Fruit fly (Drosophila melanogaster) whole organism, embryonic: ENCODE data around the gene Psa.

Source experiments
- Antp ChIP-seq: fragments of 200-800 bp; sonication (Bioruptor generic); optimal IDR thresholded peaks from 3 replicates; lab custom pipeline; 2016; ENCODE audit warnings: missing biosample characterization, missing genetic modification characterization
- B-H2 ChIP-seq: fragments of 200-800 bp; sonication (Bioruptor generic); optimal IDR thresholded peaks from 2 replicates; lab custom pipeline; 2018; ENCODE audit warnings: missing biosample characterization, mild to moderate bottlenecking, missing genetic modification characterization
- Blimp-1 ChIP-seq: fragments of 200-800 bp; sonication (Bioruptor generic); optimal IDR thresholded peaks from 3 replicates; lab custom pipeline; 2018; ENCODE audit warnings: missing biosample characterization, missing genetic modification characterization, mild to moderate bottlenecking, moderate library complexity, missing genetic modification reagents
- CG12071 ChIP-seq: fragments of 200-800 bp; sonication (Bioruptor generic); optimal IDR thresholded peaks from 3 replicates; lab custom pipeline; 2018; ENCODE audit warnings: missing biosample characterization, mild to moderate bottlenecking, missing genetic modification characterization
- CG13287 ChIP-seq: fragments of 200-800 bp; sonication (Bioruptor generic); IDR thresholded peaks from 2 replicates; pipeline ENCODE4 v1.3.6; 2022; ENCODE audit warnings: missing biosample characterization, missing genetic modification characterization; ENCODE audit not compliant: partially characterized antibody
- CG13296 ChIP-seq: fragments of 200-800 bp; sonication (Bioruptor generic); optimal IDR thresholded peaks from 3 replicates; lab custom pipeline; 2018; ENCODE audit warnings: missing biosample characterization, mild to moderate bottlenecking, missing genetic modification characterization
- CG15269 ChIP-seq: fragments of 200-800 bp; sonication (Bioruptor generic); optimal IDR thresholded peaks from 2 replicates; lab custom pipeline; 2018; ENCODE audit warnings: missing biosample characterization, mild to moderate bottlenecking, missing genetic modification characterization, moderate library complexity
- CG15514 ChIP-seq: fragments of 200-800 bp; sonication (Bioruptor generic); optimal IDR thresholded peaks from 3 replicates; lab custom pipeline; 2017; ENCODE audit warnings: missing biosample characterization, missing genetic modification characterization, mild to moderate bottlenecking, moderate library complexity, missing genetic modification reagents
- CG2199 ChIP-seq: fragments of 200-800 bp; sonication (Bioruptor generic); IDR thresholded peaks from 3 replicates; pipeline ENCODE4 v1.3.6; 2022; ENCODE audit warnings: missing biosample characterization, missing genetic modification characterization
- CG32532 ChIP-seq: fragments of 200-800 bp; sonication (Bioruptor generic); IDR thresholded peaks from 2 replicates; pipeline ENCODE4 v1.3.6; 2022; ENCODE audit warnings: missing biosample characterization, missing genetic modification characterization
- CG34376 ChIP-seq: fragments of 200-800 bp; sonication (Bioruptor generic); optimal IDR thresholded peaks from 2 replicates; lab custom pipeline; 2018; ENCODE audit warnings: missing biosample characterization, mild to moderate bottlenecking, missing genetic modification characterization
- CG42726 ChIP-seq: fragments of 200-800 bp; sonication (Bioruptor generic); IDR thresholded peaks from 2 replicates; pipeline ENCODE4 v1.3.6; 2022; ENCODE audit warnings: missing biosample characterization, missing genetic modification characterization; ENCODE audit not compliant: partially characterized antibody
- CG4707 ChIP-seq: fragments of 200-800 bp; sonication (Bioruptor generic); optimal IDR thresholded peaks from 2 replicates; lab custom pipeline; 2018; ENCODE audit warnings: missing biosample characterization, mild to moderate bottlenecking, missing genetic modification characterization, moderate library complexity
- CG6683 ChIP-seq: fragments of 200-800 bp; sonication (Bioruptor generic); optimal IDR thresholded peaks from 2 replicates; lab custom pipeline; 2017; ENCODE audit warnings: missing biosample characterization, mild to moderate bottlenecking, missing genetic modification characterization, missing genetic modification reagents
- CG7786 ChIP-seq: fragments of 200-800 bp; sonication (Bioruptor generic); optimal IDR thresholded peaks from 2 replicates; lab custom pipeline; 2016; ENCODE audit warnings: missing biosample characterization, missing genetic modification characterization
- CG8290 ChIP-seq, 3 experiments: fragments of 200-800 bp; sonication (Bioruptor generic); optimal IDR thresholded peaks; 2 replicates each; lab custom pipeline; 2016 to 2019; ENCODE audit warnings: missing biosample characterization in 3 of 3, missing genetic modification characterization in 3 of 3, mild to moderate bottlenecking in 2 of 3, moderate library complexity in 1 of 3
- E2f1 ChIP-seq: fragments of 200-800 bp; sonication (Bioruptor generic); IDR thresholded peaks from 2 replicates; pipeline ENCODE4 v1.3.6; 2022; ENCODE audit warnings: missing biosample characterization, missing genetic modification characterization
- Gsc ChIP-seq: fragments of 200-800 bp; sonication (Bioruptor generic); IDR thresholded peaks from 2 replicates; pipeline ENCODE4 v1.3.6; 2022; ENCODE audit warnings: missing biosample characterization, missing genetic modification characterization
- HmgD ChIP-seq: fragments of 200-800 bp; sonication (Bioruptor generic); optimal IDR thresholded peaks from 3 replicates; lab custom pipeline; 2016; ENCODE audit warnings: missing biosample characterization, missing genetic modification characterization
- Lpt ChIP-seq: fragments of >200 bp; optimal IDR thresholded peaks from 2 replicates; lab custom pipeline; 2018; ENCODE audit warnings: missing biosample characterization, missing genetic modification characterization
- Max ChIP-seq: fragments of 200-800 bp; sonication (Bioruptor generic); optimal IDR thresholded peaks from 2 replicates; lab custom pipeline; 2016; ENCODE audit warnings: missing biosample characterization, mild to moderate bottlenecking, missing genetic modification characterization
- Med ChIP-seq: fragments of 200-800 bp; sonication (Bioruptor generic); peaks from one replicate; lab custom pipeline; 2016; ENCODE audit warnings: missing biosample characterization, missing genetic modification characterization, mild to moderate bottlenecking, inconsistent platforms, moderate library complexity
- NC2β ChIP-seq: fragments of 200-800 bp; sonication (Bioruptor generic); optimal IDR thresholded peaks from 2 replicates; lab custom pipeline; 2016; ENCODE audit warnings: missing biosample characterization, missing genetic modification characterization
- Nf-YA ChIP-seq: fragments of 200-800 bp; sonication (Bioruptor generic); IDR thresholded peaks from 2 replicates; pipeline ENCODE4 v1.3.6; 2022; ENCODE audit warnings: missing biosample characterization, missing genetic modification characterization
- Poxn ChIP-seq: fragments of 200-800 bp; sonication (Bioruptor generic); IDR thresholded peaks from 2 replicates; pipeline ENCODE4 v1.3.6; 2022; ENCODE audit warnings: missing biosample characterization, missing genetic modification characterization
- Sin3A ChIP-seq: fragments of >200 bp; optimal IDR thresholded peaks from 2 replicates; lab custom pipeline; 2018
- Sox100B ChIP-seq: fragments of 200-800 bp; sonication (Bioruptor generic); optimal IDR thresholded peaks from 3 replicates; lab custom pipeline; 2018; ENCODE audit warnings: missing biosample characterization, mild to moderate bottlenecking, missing genetic modification characterization
- Usf ChIP-seq: fragments of 200-800 bp; sonication (Bioruptor generic); optimal IDR thresholded peaks from 2 replicates; lab custom pipeline; 2017; ENCODE audit warnings: missing genotype, missing biosample characterization, missing genetic modification characterization
- cato ChIP-seq: fragments of 200-800 bp; sonication (Bioruptor generic); optimal IDR thresholded peaks from 2 replicates; lab custom pipeline; 2016; ENCODE audit warnings: missing biosample characterization, missing genetic modification characterization, borderline replicate concordance
- chinmo ChIP-seq: fragments of 200-800 bp; sonication (Bioruptor generic); IDR thresholded peaks from 4 replicates; pipeline ENCODE4 v1.3.6; 2022; ENCODE audit warnings: missing biosample characterization, missing genetic modification characterization; ENCODE audit not compliant: partially characterized antibody
- exex ChIP-seq: fragments of 200-800 bp; sonication (Bioruptor generic); optimal IDR thresholded peaks from 4 replicates; lab custom pipeline; 2018; ENCODE audit warnings: missing biosample characterization, mild to moderate bottlenecking, missing genetic modification characterization, moderate library complexity
- fd64A ChIP-seq: fragments of 200-800 bp; sonication (Bioruptor generic); optimal IDR thresholded peaks from 3 replicates; lab custom pipeline; 2018; ENCODE audit warnings: missing biosample characterization, mild to moderate bottlenecking, missing genetic modification characterization
- fu2 ChIP-seq: fragments of 200-800 bp; sonication (Bioruptor generic); optimal IDR thresholded peaks from 2 replicates; lab custom pipeline; 2016; ENCODE audit warnings: missing biosample characterization, missing genetic modification characterization
- her ChIP-seq: fragments of 200-800 bp; sonication (Bioruptor generic); optimal IDR thresholded peaks from 2 replicates; lab custom pipeline; 2016; ENCODE audit warnings: missing biosample characterization, missing genetic modification characterization
- inv ChIP-seq: fragments of 200-800 bp; sonication (Bioruptor generic); IDR thresholded peaks from 2 replicates; pipeline ENCODE4 v1.3.6; 2022; ENCODE audit warnings: missing biosample characterization, missing genetic modification characterization; ENCODE audit not compliant: partially characterized antibody
- knrl ChIP-seq: fragments of 200-800 bp; sonication (Bioruptor generic); IDR thresholded peaks from 3 replicates; pipeline ENCODE4 v1.3.6; 2022; ENCODE audit warnings: missing biosample characterization, missing genetic modification characterization; ENCODE audit not compliant: partially characterized antibody
- lbe ChIP-seq: fragments of 200-800 bp; sonication (Bioruptor generic); optimal IDR thresholded peaks from 2 replicates; lab custom pipeline; 2016; ENCODE audit warnings: missing biosample characterization, mild to moderate bottlenecking, missing genetic modification characterization
- mld ChIP-seq: fragments of 200-800 bp; sonication (Bioruptor generic); IDR thresholded peaks from 3 replicates; pipeline ENCODE4 v1.3.6; 2022; ENCODE audit warnings: missing biosample characterization, missing genetic modification characterization; ENCODE audit not compliant: partially characterized antibody
- nerfin-1 ChIP-seq: fragments of 200-800 bp; sonication (Bioruptor generic); optimal IDR thresholded peaks from 3 replicates; lab custom pipeline; 2019; ENCODE audit warnings: missing biosample characterization, mild to moderate bottlenecking, missing genetic modification characterization, moderate library complexity
- nerfin-2 ChIP-seq: fragments of 200-800 bp; sonication (Bioruptor generic); IDR thresholded peaks from 2 replicates; pipeline ENCODE4 v1.3.6; 2022; ENCODE audit warnings: missing biosample characterization, missing genetic modification characterization; ENCODE audit not compliant: partially characterized antibody
- pita ChIP-seq: fragments of 200-800 bp; sonication (Bioruptor generic); optimal IDR thresholded peaks from 2 replicates; lab custom pipeline; 2017; ENCODE audit warnings: missing biosample characterization, mild to moderate bottlenecking, missing genetic modification characterization
- psq ChIP-seq: fragments of 200-800 bp; sonication (Bioruptor generic); optimal IDR thresholded peaks from 2 replicates; lab custom pipeline; 2017; ENCODE audit warnings: missing biosample characterization, missing genetic modification characterization
- row ChIP-seq: fragments of 200-800 bp; sonication (Bioruptor generic); IDR thresholded peaks from 3 replicates; pipeline ENCODE4 v1.3.6; 2022; ENCODE audit warnings: missing biosample characterization, missing genetic modification characterization
- sens ChIP-seq: fragments of 200-800 bp; sonication (Bioruptor generic); peaks from one replicate; lab custom pipeline; 2016; ENCODE audit warnings: missing biosample characterization, missing genetic modification characterization
- sna ChIP-seq: fragments of 200-800 bp; sonication (Bioruptor generic); IDR thresholded peaks from 2 replicates; pipeline ENCODE4 v1.3.6; 2022; ENCODE audit warnings: missing biosample characterization, missing genetic modification characterization; ENCODE audit not compliant: partially characterized antibody
- so ChIP-seq: fragments of 200-800 bp; sonication (Bioruptor generic); IDR thresholded peaks from 3 replicates; pipeline ENCODE4 v1.3.6; 2022; ENCODE audit warnings: missing biosample characterization, missing genetic modification characterization
- tap ChIP-seq: fragments of 200-800 bp; optimal IDR thresholded peaks from 3 replicates; lab custom pipeline; 2019; ENCODE audit warnings: missing biosample characterization, mild to moderate bottlenecking, missing genetic modification characterization, moderate library complexity
- unc-4 ChIP-seq: fragments of 200-800 bp; sonication (Bioruptor generic); IDR thresholded peaks from 2 replicates; pipeline ENCODE4 v1.3.6; 2022; ENCODE audit warnings: missing biosample characterization, missing genetic modification characterization; ENCODE audit not compliant: partially characterized antibody
- vvl ChIP-seq: fragments of 200-800 bp; sonication (Bioruptor generic); IDR thresholded peaks from 2 replicates; pipeline ENCODE4 v1.3.6; 2022; ENCODE audit warnings: missing biosample characterization, missing genetic modification characterization

Gene Psa

DNA sequence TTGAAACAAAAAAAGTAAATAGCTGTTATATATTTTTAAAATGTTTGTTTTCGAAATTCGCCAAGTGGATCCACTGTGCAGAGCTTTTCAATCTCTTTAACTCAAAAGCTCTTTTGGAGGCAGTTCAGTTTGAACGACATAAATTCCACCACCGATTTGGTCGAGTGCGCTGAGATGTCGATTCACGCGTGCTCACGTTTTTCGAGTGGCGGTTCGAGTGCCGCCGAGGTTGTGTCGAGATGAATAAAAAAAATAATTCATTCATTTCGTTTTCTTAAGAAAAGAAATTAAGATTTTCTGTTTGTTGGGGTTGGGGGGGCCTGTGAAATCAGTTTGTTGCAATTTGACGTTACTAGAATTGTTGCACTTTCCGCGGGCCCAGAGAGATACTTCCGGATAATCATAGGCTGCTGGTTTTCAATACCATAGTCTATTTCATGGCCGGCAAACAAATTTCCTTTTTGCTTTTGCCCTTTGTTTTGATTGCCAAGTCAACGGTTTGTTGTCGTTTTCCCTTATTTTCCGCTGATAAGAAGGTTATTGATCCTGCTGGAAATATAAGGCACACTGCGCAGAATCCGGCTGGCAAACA lies 14.0 kb upstream of the Psa start (continued):
- TF ChIP-seq so = peak; percentile 46; the same call in 2 of the 3 replicates
- TF ChIP-seq Blimp-1 (GFP tag; lab: Kevin White, UChicago) = no peak
- TF ChIP-seq psq (GFP tag; lab: Kevin White, UChicago) = no peak
- TF ChIP-seq tap (tag; lab: Kevin White, UChicago) = peak; percentile 27
- peak; percentile 85 for TF ChIP-seq CG42726 (GFP tag; lab: Robert Waterston, UW)
- TF ChIP-seq nerfin-1 (tag; lab: Kevin White, UChicago) = peak; percentile 85
- peak; percentile 58 for TF ChIP-seq inv (GFP tag; lab: Robert Waterston, UW)
- TF ChIP-seq B-H2 (GFP tag; lab: Kevin White, UChicago) = no peak
- TF ChIP-seq unc-4 (GFP tag; lab: Robert Waterston, UW) = peak; percentile 55
- peak; percentile 95 for TF ChIP-seq CG4707 (GFP tag; lab: Kevin White, UChicago)
- no peak for TF ChIP-seq CG7786 (GFP tag; lab: Kevin White, UChicago)
- TF ChIP-seq CG13287 = peak; percentile 69
- no peak for TF ChIP-seq lbe (GFP tag; lab: Kevin White, UChicago)
- TF ChIP-seq CG2199 (GFP tag; lab: Robert Waterston, UW) = peak; percentile 81
- no peak for TF ChIP-seq Sin3A (lab: Kevin White, UChicago)
- TF ChIP-seq CG8290 (GFP tag; optimal IDR thresholded peaks at IDR 0.05; lab: Kevin White, UChicago) = no peak
- peak in 1 of 2 experiments; percentile 52 for TF ChIP-seq CG8290 (tag; optimal IDR thresholded peaks at IDR 0.05; lab: Kevin White, UChicago)
- TF ChIP-seq knrl (GFP tag; lab: Robert Waterston, UW) = peak; percentile 67
- TF ChIP-seq cato (GFP tag; lab: Kevin White, UChicago) = no peak
- no peak for TF ChIP-seq fd64A
- TF ChIP-seq CG13296 (GFP tag; lab: Kevin White, UChicago) = peak; percentile 29
- TF ChIP-seq exex (tag; lab: Kevin White, UChicago) = peak; percentile 52
- TF ChIP-seq Poxn (GFP tag; lab: Robert Waterston, UW) = no peak
- TF ChIP-seq CG15269 (tag; lab: Kevin White, UChicago) = peak; percentile 12
- TF ChIP-seq Lpt (GFP tag; lab: Kevin White, UChicago) = no peak
- TF ChIP-seq Gsc = no peak
- TF ChIP-seq Sox100B (GFP tag; lab: Kevin White, UChicago) = no peak
- TF ChIP-seq CG12071 (GFP tag; lab: Kevin White, UChicago) = no peak
- peak; percentile 81 for TF ChIP-seq sens (GFP tag; lab: Kevin White, UChicago)
- 0 out of 2 replicates have a peak, but pooled peaks have one; percentile 23 for TF ChIP-seq Nf-YA (GFP tag; lab: Robert Waterston, UW)
- peak; percentile 22; the same call in 1 of the 2 replicates for TF ChIP-seq sna (GFP tag; lab: Robert Waterston, UW)
- peak; percentile 34 for TF ChIP-seq CG34376 (GFP tag; lab: Kevin White, UChicago)
- peak; percentile 78 for TF ChIP-seq nerfin-2 (GFP tag; lab: Robert Waterston, UW)
- peak; percentile 66 for TF ChIP-seq Med (GFP tag; lab: Kevin White, UChicago)
- no peak for TF ChIP-seq CG6683 (GFP tag; lab: Kevin White, UChicago)
- TF ChIP-seq her (GFP tag; lab: Kevin White, UChicago) = no peak
- TF ChIP-seq mld (GFP tag; lab: Robert Waterston, UW) = peak; percentile 77; the same call in 2 of the 3 replicates
- TF ChIP-seq Usf = no peak
- TF ChIP-seq fu2 (GFP tag; lab: Kevin White, UChicago) = no peak
- TF ChIP-seq chinmo (GFP tag; lab: Robert Waterston, UW) = peak; percentile 98
- no peak for TF ChIP-seq NC2β (GFP tag; lab: Kevin White, UChicago)
- no peak for TF ChIP-seq Antp (GFP tag; lab: Kevin White, UChicago)
- TF ChIP-seq E2f1 (GFP tag; lab: Robert Waterston, UW) = no peak
- TF ChIP-seq CG32532 (GFP tag; lab: Robert Waterston, UW) = no peak
- no peak for TF ChIP-seq pita (GFP tag; lab: Kevin White, UChicago)
- TF ChIP-seq CG15514 (GFP tag; lab: Kevin White, UChicago) = peak; percentile 76
- TF ChIP-seq HmgD = no peak
- peak; percentile 38; the same call in 1 of the 3 replicates for TF ChIP-seq row (GFP tag; lab: Robert Waterston, UW)
- TF ChIP-seq vvl (GFP tag; lab: Robert Waterston, UW) = peak; percentile 50; the same call in 1 of the 2 replicates
- TF ChIP-seq Max (GFP tag; lab: Kevin White, UChicago) = no peak
